Worm (Caenorhabditis elegans): ENCODE results near the gene ZK1127.3.
A peak's percentile ranks its signal among the peaks of the same experiment; 100 is the strongest.

ZK1127.3 gene

ce11 chrII:7049470-7049869 is 5.6 kb upstream of the ZK1127.3 start:
- no peak for TF ChIP-seq mab-5 (tag; optimal IDR thresholded peaks at IDR 0.05)

ce11 chrII:7050021-7050722 is 4.9 kb upstream of the ZK1127.3 start, which contains the start of the genes tcer-1 and ZK1127.5:
Gene tcer-1, minus strand, starts transcription at chrII:7050071.
Gene ZK1127.5, plus strand, starts transcription at chrII:7050672.
- TF ChIP-seq unc-62 (GFP tag; optimal IDR thresholded peaks at IDR 0.05) (no peak), ztf-1 (GFP tag; conservative IDR thresholded peaks at IDR 0.05) (no peak), gmeb-1 (tag; optimal IDR thresholded peaks at IDR 0.05) (peak; percentile 55), nhr-11 (tag; optimal IDR thresholded peaks at IDR 0.05) (no peak), nhr-23 (tag; optimal IDR thresholded peaks at IDR 0.05) (no peak), ceh-82 (tag; optimal IDR thresholded peaks at IDR 0.05) (no peak), nhr-10 (tag; optimal IDR thresholded peaks at IDR 0.05) (no peak), fos-1 (tag; optimal IDR thresholded peaks at IDR 0.05) (peak; percentile 1), unc-39 (tag; optimal IDR thresholded peaks at IDR 0.05) (no peak), aly-2 (tag; optimal IDR thresholded peaks at IDR 0.05) (no peak), ceh-16 (tag; optimal IDR thresholded peaks at IDR 0.05) (no peak), sma-9 (GFP tag; optimal IDR thresholded peaks at IDR 0.05) (peak; percentile 4), sma-9 (tag; optimal IDR thresholded peaks at IDR 0.05) (no peak), ama-1 (optimal IDR thresholded peaks at IDR 0.05) (no peak), peb-1 (tag; optimal IDR thresholded peaks at IDR 0.05) (no peak), alr-1 (tag; optimal IDR thresholded peaks at IDR 0.05) (no peak), dmd-4 (tag; optimal IDR thresholded peaks at IDR 0.05) (no peak), nhr-21 (tag; optimal IDR thresholded peaks at IDR 0.05) (no peak), elt-1 (tag; optimal IDR thresholded peaks at IDR 0.05) (no peak), lin-39 (tag; optimal IDR thresholded peaks at IDR 0.05) (no peak), mdl-1 (tag; optimal IDR thresholded peaks at IDR 0.05) (no peak), nhr-129 (tag; optimal IDR thresholded peaks at IDR 0.05) (peak; percentile 44), crh-2 (tag; optimal IDR thresholded peaks at IDR 0.05) (peak; percentile 32), skn-1 (tag; optimal IDR thresholded peaks at IDR 0.05) (no peak), R02D3.7 (tag; optimal IDR thresholded peaks at IDR 0.05) (no peak), sem-4 (tag; optimal IDR thresholded peaks at IDR 0.05) (peak; percentile 41), blmp-1 (tag; optimal IDR thresholded peaks at IDR 0.05; ENCODE audit: insufficient read depth) (no peak), F13H6.1 (tag; optimal IDR thresholded peaks at IDR 0.05) (peak; percentile 38), lin-13 (GFP tag; optimal IDR thresholded peaks at IDR 0.05) (peak; percentile 44), nhr-6 (tag; optimal IDR thresholded peaks at IDR 0.05) (no peak), nhr-237 (tag; optimal IDR thresholded peaks at IDR 0.05) (no peak), zag-1 (tag; optimal IDR thresholded peaks at IDR 0.05) (no peak), C34F6.9 (tag; optimal IDR thresholded peaks at IDR 0.05) (peak; percentile 89), mab-5 (tag; optimal IDR thresholded peaks at IDR 0.05) (no peak), ZK546.5 (tag; optimal IDR thresholded peaks at IDR 0.05) (no peak), nhr-77 (tag; optimal IDR thresholded peaks at IDR 0.05) (no peak), nhr-12 (tag; optimal IDR thresholded peaks at IDR 0.05) (no peak), Y55F3AM.14 (GFP tag; optimal IDR thresholded peaks at IDR 0.05) (no peak), ztf-4 (tag; optimal IDR thresholded peaks at IDR 0.05) (no peak), unc-55 (GFP tag; optimal IDR thresholded peaks at IDR 0.05) (peak; percentile 69), lin-11 (tag; optimal IDR thresholded peaks at IDR 0.05) (no peak), elt-3 (tag; optimal IDR thresholded peaks at IDR 0.05) (no peak), sma-3 (GFP tag; optimal IDR thresholded peaks at IDR 0.05) (peak; percentile 28), egl-27 (tag; optimal IDR thresholded peaks at IDR 0.05) (no peak), mbf-1 (tag; optimal IDR thresholded peaks at IDR 0.05) (no peak), snpc-4 (tag; optimal IDR thresholded peaks at IDR 0.05) (peak; percentile 40), nhr-25 (tag; optimal IDR thresholded peaks at IDR 0.05) (no peak), lsy-2 (tag; optimal IDR thresholded peaks at IDR 0.05) (peak in 1 of 2 experiments; percentile 70), ztf-11 (tag; optimal IDR thresholded peaks at IDR 0.05) (no peak)

Measured in whole organism, L2 larva.